Worm (Caenorhabditis elegans) whole organism, L4 larva: Measurements from ENCODE around the gene nas-15.
A peak's percentile ranks its signal among the peaks of the same experiment; 100 is the strongest.

Experiments
- D1046.2 ChIP-seq: fragments of 200-800 bp; sonication (Bioruptor generic); IDR thresholded peaks from 2 replicates; pipeline ENCODE4 v1.3.6; 2022; ENCODE audit warnings: missing genetic modification characterization, missing compliant biosample characterization
- F10B5.3 ChIP-seq: sonication (generic microtip); optimal IDR thresholded peaks from 2 replicates; lab custom pipeline; 2016; ENCODE audit warnings: mild to moderate bottlenecking, missing genetic modification characterization, missing compliant biosample characterization
- F37D6.2 ChIP-seq: sonication (generic microtip); optimal IDR thresholded peaks from 2 replicates; lab custom pipeline; 2016; ENCODE audit warnings: mild to moderate bottlenecking, missing genetic modification characterization, missing compliant biosample characterization
- F49E8.2 ChIP-seq: sonication (generic microtip); optimal IDR thresholded peaks from 2 replicates; lab custom pipeline; 2016; ENCODE audit warnings: missing compliant biosample characterization, mild to moderate bottlenecking, missing genetic modification characterization, borderline replicate concordance
- Y48G9A.11 ChIP-seq: fragments of 200-800 bp; sonication (Bioruptor generic); IDR thresholded peaks from 2 replicates; pipeline ENCODE4 v1.3.6; 2022; ENCODE audit warnings: missing genetic modification reagents, missing genetic modification characterization, missing compliant biosample characterization
- Y5F2A.4 ChIP-seq: fragments of 200-800 bp; sonication (Bioruptor generic); optimal IDR thresholded peaks from 2 replicates; lab custom pipeline; 2018; ENCODE audit warnings: mild to moderate bottlenecking, missing genetic modification characterization, missing compliant biosample characterization
- ZK337.2 ChIP-seq: fragments of 200-800 bp; sonication (Bioruptor generic); IDR thresholded peaks from 2 replicates; pipeline ENCODE4 v1.3.6; 2022; ENCODE audit warnings: missing genetic modification reagents, missing genetic modification characterization, missing compliant biosample characterization
- ZK546.5 ChIP-seq, 2 experiments: sonication (generic microtip); optimal IDR thresholded peaks; 2 replicates each; lab custom pipeline; 2017; ENCODE audit warnings: missing biosample characterization in 2 of 2, missing genetic modification characterization in 2 of 2
- aha-1 ChIP-seq: fragments of 150-350 bp; peaks from one replicate; lab custom pipeline; 2014; ENCODE audit warnings: missing biosample characterization, missing genetic modification characterization
- aly-2 ChIP-seq: sonication (generic microtip); optimal IDR thresholded peaks from 2 replicates; lab custom pipeline; 2018; ENCODE audit warnings: missing biosample characterization, missing genetic modification characterization
- ama-1 ChIP-seq: fragments of 150-350 bp; optimal IDR thresholded peaks from 2 replicates; lab custom pipeline; 2014; ENCODE audit warnings: inconsistent platforms, mixed read lengths
- arid-1 ChIP-seq: fragments of 200-800 bp; sonication (Bioruptor generic); conservative IDR thresholded peaks from 2 replicates; pipeline ENCODE4 v1.3.6; 2022; ENCODE audit warnings: missing genetic modification reagents, missing genetic modification characterization, missing compliant biosample characterization
- attf-4 ChIP-seq: sonication (generic microtip); optimal IDR thresholded peaks from 3 replicates; lab custom pipeline; 2017; ENCODE audit warnings: missing biosample characterization, missing genetic modification characterization
- ceh-44 ChIP-seq: fragments of 200-800 bp; sonication (Bioruptor generic); IDR thresholded peaks from 2 replicates; pipeline ENCODE4 v1.3.6; 2022; ENCODE audit warnings: missing genetic modification reagents, missing genetic modification characterization, missing compliant biosample characterization
- ceh-62 ChIP-seq: sonication (generic microtip); optimal IDR thresholded peaks from 2 replicates; lab custom pipeline; 2017; ENCODE audit warnings: missing biosample characterization, missing genetic modification characterization
- ceh-82 ChIP-seq: sonication (generic microtip); optimal IDR thresholded peaks from 2 replicates; lab custom pipeline; 2017; ENCODE audit warnings: missing biosample characterization, missing genetic modification characterization
- cey-2 ChIP-seq: sonication (generic microtip); optimal IDR thresholded peaks from 3 replicates; lab custom pipeline; 2017; ENCODE audit warnings: missing genetic modification characterization, mild to moderate bottlenecking, missing compliant biosample characterization, antibody characterized with exemption, borderline replicate concordance; ENCODE audit not compliant: insufficient read depth
- ctbp-1 ChIP-seq: fragments of 200-800 bp; sonication (Bioruptor generic); IDR thresholded peaks from 2 replicates; pipeline ENCODE4 v1.3.6; 2022; ENCODE audit warnings: missing genetic modification reagents, missing genetic modification characterization, missing compliant biosample characterization
- daf-12 ChIP-seq: fragments of 150-350 bp; optimal IDR thresholded peaks from 2 replicates; lab custom pipeline; 2014; ENCODE audit warnings: missing biosample characterization, missing genetic modification reagents, missing genetic modification characterization
- dmd-6 ChIP-seq: fragments of 200-800 bp; sonication (Bioruptor generic); IDR thresholded peaks from 2 replicates; pipeline ENCODE4 v1.3.6; 2022; ENCODE audit warnings: missing genetic modification reagents, missing genetic modification characterization, missing compliant biosample characterization
- dmd-8 ChIP-seq: fragments of 200-800 bp; sonication (Bioruptor generic); IDR thresholded peaks from 2 replicates; pipeline ENCODE4 v1.3.6; 2022; ENCODE audit warnings: missing genetic modification characterization, missing compliant biosample characterization
- dmd-9 ChIP-seq: fragments of 200-800 bp; sonication (Bioruptor generic); IDR thresholded peaks from 2 replicates; pipeline ENCODE4 v1.3.6; 2022; ENCODE audit warnings: missing genetic modification reagents, missing genetic modification characterization, missing compliant biosample characterization
- dpl-1 ChIP-seq: fragments of 150-350 bp; optimal IDR thresholded peaks from 2 replicates; lab custom pipeline; 2014; ENCODE audit warnings: missing biosample characterization, missing genetic modification reagents, missing genetic modification characterization
- egl-27 ChIP-seq: sonication (generic microtip); optimal IDR thresholded peaks from 3 replicates; lab custom pipeline; 2017; ENCODE audit warnings: missing biosample characterization, missing genetic modification reagents, missing genetic modification characterization
- fos-1 ChIP-seq: fragments of 150-350 bp; optimal IDR thresholded peaks from 2 replicates; lab custom pipeline; 2014; ENCODE audit warnings: missing biosample characterization, missing genetic modification characterization
- gei-8 ChIP-seq: fragments of 200-800 bp; sonication (Bioruptor generic); optimal IDR thresholded peaks from 2 replicates; lab custom pipeline; 2018; ENCODE audit warnings: mild to moderate bottlenecking, missing genetic modification characterization, missing compliant biosample characterization
- hif-1 ChIP-seq, 2 experiments: sonication (generic microtip); optimal IDR thresholded peaks; 2 replicates each; lab custom pipeline; 2016 to 2017; ENCODE audit warnings: missing compliant biosample characterization in 2 of 2, missing genetic modification characterization in 2 of 2, missing genetic modification reagents in 2 of 2, missing genotype in 2 of 2, mild to moderate bottlenecking in 1 of 2
- hlh-11 ChIP-seq: fragments of 200-800 bp; sonication (Bioruptor generic); optimal IDR thresholded peaks from 2 replicates; lab custom pipeline; 2018; ENCODE audit warnings: mild to moderate bottlenecking, missing genetic modification characterization, missing compliant biosample characterization
- hlh-30 ChIP-seq: sonication (generic microtip); optimal IDR thresholded peaks from 2 replicates; lab custom pipeline; 2017; ENCODE audit warnings: antibody characterized with exemption, mild to moderate bottlenecking, missing genetic modification characterization, missing compliant biosample characterization; ENCODE audit not compliant: insufficient read depth
- hmg-1.1 ChIP-seq: fragments of 200-800 bp; sonication (Bioruptor generic); IDR thresholded peaks from 2 replicates; pipeline ENCODE4 v1.3.6; 2022; ENCODE audit warnings: missing genetic modification reagents, missing genetic modification characterization, missing compliant biosample characterization
- jun-1 ChIP-seq: fragments of 150-350 bp; optimal IDR thresholded peaks from 2 replicates; lab custom pipeline; 2014; ENCODE audit warnings: missing biosample characterization, missing genetic modification reagents, missing genetic modification characterization
- lim-7 ChIP-seq: fragments of 200-800 bp; sonication (Bioruptor generic); IDR thresholded peaks from 2 replicates; pipeline ENCODE4 v1.3.6; 2022; ENCODE audit warnings: missing genetic modification characterization, missing compliant biosample characterization
- lin-13 ChIP-seq: fragments of 150-350 bp; optimal IDR thresholded peaks from 2 replicates; lab custom pipeline; 2014; ENCODE audit warnings: missing biosample characterization, missing genetic modification reagents, missing genetic modification characterization
- lir-3 ChIP-seq: sonication (generic microtip); optimal IDR thresholded peaks from 2 replicates; lab custom pipeline; 2016; ENCODE audit warnings: mild to moderate bottlenecking, missing genetic modification characterization, missing compliant biosample characterization
- madf-5 ChIP-seq, 2 experiments: fragments of 200-800 bp; sonication (Bioruptor generic); IDR thresholded peaks; 2 replicates each; pipeline ENCODE4 v1.3.6; 2022; ENCODE audit warnings: missing compliant biosample characterization in 2 of 2, missing genetic modification characterization in 2 of 2
- mxl-2 ChIP-seq: fragments of 200-800 bp; sonication (Bioruptor generic); conservative IDR thresholded peaks from 2 replicates; pipeline ENCODE4 v1.3.6; 2022; ENCODE audit warnings: missing genetic modification reagents, missing genetic modification characterization, missing compliant biosample characterization
- nhr-10 ChIP-seq: fragments of 150-350 bp; optimal IDR thresholded peaks from 2 replicates; lab custom pipeline; 2014; ENCODE audit warnings: missing biosample characterization, missing genetic modification characterization
- nhr-102 ChIP-seq: sonication (generic microtip); optimal IDR thresholded peaks from 2 replicates; lab custom pipeline; 2016; ENCODE audit warnings: mild to moderate bottlenecking, missing genetic modification characterization, moderate library complexity, missing compliant biosample characterization
- nhr-11 ChIP-seq: fragments of 150-350 bp; optimal IDR thresholded peaks from 2 replicates; lab custom pipeline; 2014; ENCODE audit warnings: missing biosample characterization, missing genetic modification characterization
- nhr-28 ChIP-seq: fragments of 150-350 bp; optimal IDR thresholded peaks from 2 replicates; lab custom pipeline; 2014; ENCODE audit warnings: missing biosample characterization, missing genetic modification characterization
- nhr-42 ChIP-seq: fragments of 200-800 bp; sonication (Bioruptor generic); IDR thresholded peaks from 2 replicates; pipeline ENCODE4 v1.3.6; 2022; ENCODE audit warnings: missing genetic modification characterization, missing compliant biosample characterization
- nhr-6 ChIP-seq: fragments of 150-350 bp; optimal IDR thresholded peaks from 2 replicates; lab custom pipeline; 2014; ENCODE audit warnings: missing biosample characterization, missing genetic modification characterization
- nhr-77 ChIP-seq: fragments of 150-350 bp; optimal IDR thresholded peaks from 2 replicates; lab custom pipeline; 2014; ENCODE audit warnings: missing biosample characterization, missing genetic modification characterization
- php-3 ChIP-seq: fragments of 200-800 bp; sonication (Bioruptor generic); IDR thresholded peaks from 2 replicates; pipeline ENCODE4 v1.3.6; 2022; ENCODE audit warnings: missing genetic modification reagents, missing genetic modification characterization, missing compliant biosample characterization
- pqm-1 ChIP-seq: sonication (generic microtip); optimal IDR thresholded peaks from 2 replicates; lab custom pipeline; 2017; ENCODE audit warnings: missing biosample characterization, missing genetic modification characterization
- sdz-12 ChIP-seq: fragments of 200-800 bp; sonication (Bioruptor generic); optimal IDR thresholded peaks from 2 replicates; lab custom pipeline; 2018; ENCODE audit warnings: mild to moderate bottlenecking, missing genetic modification characterization, missing compliant biosample characterization
- set-16 ChIP-seq: fragments of 200-800 bp; sonication (Bioruptor generic); IDR thresholded peaks from 2 replicates; pipeline ENCODE4 v1.3.6; 2022; ENCODE audit warnings: missing genetic modification reagents, missing genetic modification characterization, missing compliant biosample characterization
- snpc-4 ChIP-seq: fragments of 150-350 bp; optimal IDR thresholded peaks from 2 replicates; lab custom pipeline; 2014; ENCODE audit warnings: missing biosample characterization, missing genetic modification characterization
- spr-3 ChIP-seq: fragments of 200-800 bp; sonication (Bioruptor generic); optimal IDR thresholded peaks from 2 replicates; lab custom pipeline; 2018; ENCODE audit warnings: mild to moderate bottlenecking, missing genetic modification characterization, missing compliant biosample characterization
- unc-39 ChIP-seq: sonication (generic microtip); optimal IDR thresholded peaks from 2 replicates; lab custom pipeline; 2017; ENCODE audit warnings: missing biosample characterization, missing genetic modification characterization
- zfp-2 ChIP-seq: sonication (generic microtip); optimal IDR thresholded peaks from 2 replicates; lab custom pipeline; 2016; ENCODE audit warnings: mild to moderate bottlenecking, missing genetic modification characterization, missing compliant biosample characterization
- ztf-7 ChIP-seq: fragments of 150-350 bp; optimal IDR thresholded peaks from 2 replicates; lab custom pipeline; 2014; ENCODE audit warnings: missing biosample characterization, missing genetic modification characterization

Gene nas-15

DNA sequence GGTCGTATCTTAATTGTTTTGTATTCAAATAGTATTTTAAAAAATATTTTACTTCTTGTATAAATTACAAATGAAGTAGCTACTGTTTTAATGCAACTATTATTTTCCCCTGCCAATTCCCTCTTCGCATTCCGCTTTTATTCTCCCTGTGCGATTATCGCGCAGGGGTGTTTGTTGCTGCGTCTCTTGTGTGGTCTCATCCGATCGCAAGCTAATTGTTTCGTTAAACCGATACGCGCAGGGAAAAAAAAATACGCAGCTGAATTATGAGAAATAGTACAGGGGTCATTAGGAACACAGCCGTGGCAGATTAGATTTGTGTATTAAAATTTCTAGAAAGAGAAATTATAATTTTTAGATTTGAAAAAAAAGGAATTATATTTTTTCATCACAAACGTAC, 29.0 kb downstream of the nas-15 start (continued):
- peak; percentile 92 for TF ChIP-seq arid-1
- TF ChIP-seq pqm-1 (tag; lab: Kevin White, UChicago): peak; percentile 69
- peak; percentile 100 for TF ChIP-seq hmg-1.1 (GFP tag; lab: Robert Waterston, UW)
- TF ChIP-seq hif-1 (tag; optimal IDR thresholded peaks at IDR 0.05; lab: Kevin White, UChicago): peak; percentile 77 to 83
- TF ChIP-seq madf-5 (GFP tag; IDR thresholded peaks at IDR 0.05; lab: Robert Waterston, UW): peak; percentile 62 to 94; a peak in 2 of 4 replicates
- TF ChIP-seq nhr-10 (tag; lab: Kevin White, UChicago): peak; percentile 98
- TF ChIP-seq nhr-6 (tag; lab: Kevin White, UChicago): peak; percentile 97
- TF ChIP-seq php-3: peak; percentile 98
- peak; percentile 17 to 62 for TF ChIP-seq ZK546.5 (tag; optimal IDR thresholded peaks at IDR 0.05; lab: Kevin White, UChicago)
- TF ChIP-seq Y48G9A.11: no peak
- peak; percentile 96 for TF ChIP-seq nhr-28 (tag; lab: Kevin White, UChicago)
- peak; percentile 84 for TF ChIP-seq fos-1 (tag; lab: Kevin White, UChicago)
- no peak for TF ChIP-seq set-16 (GFP tag; lab: Robert Waterston, UW)
- TF ChIP-seq nhr-11: peak; percentile 97
- peak; percentile 78 for TF ChIP-seq mxl-2 (GFP tag; lab: Robert Waterston, UW)
- TF ChIP-seq ceh-62: no peak
- peak; percentile 91 for TF ChIP-seq lir-3 (tag; lab: Kevin White, UChicago)
- peak; percentile 91 for TF ChIP-seq D1046.2 (GFP tag; lab: Robert Waterston, UW)
- peak; percentile 48 for TF ChIP-seq sdz-12
- TF ChIP-seq Y5F2A.4 (GFP tag; lab: Kevin White, UChicago): peak; percentile 95
- TF ChIP-seq aly-2 (tag; lab: Kevin White, UChicago): no peak
- peak; percentile 97 for TF ChIP-seq F10B5.3
- TF ChIP-seq attf-4: peak; percentile 71
- peak; percentile 97 for TF ChIP-seq dmd-6 (GFP tag; lab: Robert Waterston, UW)
- peak; percentile 95 for TF ChIP-seq spr-3 (GFP tag; lab: Kevin White, UChicago)
- TF ChIP-seq ztf-7 (tag; lab: Kevin White, UChicago): peak; percentile 95
- TF ChIP-seq egl-27 (tag; lab: Kevin White, UChicago): peak; percentile 98
- peak; percentile 99 for TF ChIP-seq nhr-102 (tag; lab: Kevin White, UChicago)
- peak; percentile 70 for TF ChIP-seq ceh-82 (tag; lab: Kevin White, UChicago)
- TF ChIP-seq nhr-42 (GFP tag; lab: Robert Waterston, UW): peak; percentile 99
- peak; percentile 58; the same call in 1 of the 2 replicates for TF ChIP-seq lim-7 (GFP tag; lab: Robert Waterston, UW)
- peak; percentile 72 for TF ChIP-seq cey-2 (tag; lab: Kevin White, UChicago)
- TF ChIP-seq aha-1 (tag; lab: Kevin White, UChicago): peak; percentile 100
- peak; percentile 85 for TF ChIP-seq ZK337.2 (GFP tag; lab: Robert Waterston, UW)
- TF ChIP-seq ceh-44 (GFP tag; lab: Robert Waterston, UW): 0 out of 2 replicates have a peak, but pooled peaks have one; percentile 32
- peak; percentile 96 for TF ChIP-seq ctbp-1 (GFP tag; lab: Robert Waterston, UW)
- peak; percentile 93 for TF ChIP-seq hlh-30 (tag; lab: Kevin White, UChicago)
- TF ChIP-seq F37D6.2: peak; percentile 98
- peak; percentile 17 for TF ChIP-seq unc-39
- TF ChIP-seq dmd-8: 0 out of 2 replicates have a peak, but pooled peaks have one; percentile 29
- no peak for TF ChIP-seq F49E8.2 (tag; lab: Kevin White, UChicago)
- TF ChIP-seq hlh-11 (tag; lab: Kevin White, UChicago): peak; percentile 97
- no peak for TF ChIP-seq ama-1 (lab: Kevin White, UChicago)
- TF ChIP-seq lin-13 (GFP tag; lab: Kevin White, UChicago): peak; percentile 96
- TF ChIP-seq dmd-9 (GFP tag; lab: Robert Waterston, UW): peak; percentile 88
- TF ChIP-seq snpc-4: peak; percentile 48
- TF ChIP-seq jun-1 (tag; lab: Kevin White, UChicago): peak; percentile 99
- TF ChIP-seq nhr-77: peak; percentile 100
- peak; percentile 90 for TF ChIP-seq zfp-2 (tag; lab: Kevin White, UChicago)
- TF ChIP-seq dpl-1: peak; percentile 79
- no peak for TF ChIP-seq daf-12
- peak; percentile 68 for TF ChIP-seq gei-8 (GFP tag; lab: Kevin White, UChicago)
